Worm (Caenorhabditis elegans) whole organism, late embryonic: Measurements from ENCODE around the gene F49C5.5.

Experiments used
- ceh-19 ChIP-seq: fragments of 200-800 bp; sonication (Bioruptor generic); optimal IDR thresholded peaks from 2 replicates; lab custom pipeline; 2018; ENCODE audit warnings: mild to moderate bottlenecking, missing genetic modification characterization, missing compliant biosample characterization
- ceh-2 ChIP-seq: sonication (generic microtip); optimal IDR thresholded peaks from 2 replicates; lab custom pipeline; 2016; ENCODE audit warnings: missing genotype, missing genetic modification characterization, missing compliant biosample characterization
- fkh-10 ChIP-seq: fragments of 150-350 bp; optimal IDR thresholded peaks from 2 replicates; lab custom pipeline; 2014; ENCODE audit warnings: missing biosample characterization, missing genetic modification reagents, missing genetic modification characterization
- odd-2 ChIP-seq: sonication (generic microtip); optimal IDR thresholded peaks from 2 replicates; lab custom pipeline; 2017; ENCODE audit warnings: antibody characterized with exemption, mild to moderate bottlenecking, missing genetic modification characterization, missing compliant biosample characterization
- pqm-1 ChIP-seq: sonication (generic microtip); optimal IDR thresholded peaks from 2 replicates; lab custom pipeline; 2016; ENCODE audit warnings: missing genetic modification characterization, missing compliant biosample characterization
- syd-9 ChIP-seq: sonication (generic microtip); optimal IDR thresholded peaks from 2 replicates; lab custom pipeline; 2016; ENCODE audit warnings: mild to moderate bottlenecking, missing genetic modification characterization, moderate library complexity, missing compliant biosample characterization
- tbx-2 ChIP-seq: sonication (generic microtip); optimal IDR thresholded peaks from 2 replicates; lab custom pipeline; 2016; ENCODE audit warnings: missing genetic modification characterization, missing compliant biosample characterization
- unc-42 ChIP-seq: sonication (generic microtip); optimal IDR thresholded peaks from 2 replicates; lab custom pipeline; 2016; ENCODE audit warnings: missing genotype, missing genetic modification characterization, missing compliant biosample characterization

DNA sequence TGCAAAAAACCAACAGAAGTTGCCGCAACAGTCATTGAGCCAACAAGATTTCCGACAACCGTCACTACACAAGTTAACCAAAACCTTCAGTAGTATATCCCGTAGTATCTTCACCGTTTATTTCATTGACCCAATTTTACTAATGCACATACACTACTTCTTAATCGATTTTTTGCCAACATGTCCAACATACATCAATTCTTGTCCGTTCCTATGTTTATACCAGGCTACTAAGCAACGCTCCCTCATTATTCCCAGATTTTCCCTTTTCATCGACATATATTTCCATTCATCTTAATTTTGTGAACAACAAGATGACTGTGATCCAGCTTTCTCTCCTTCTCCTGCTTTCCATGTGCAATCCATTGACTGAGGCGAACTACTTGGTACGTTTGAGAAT is 19.5 kb upstream of the F49C5.5 start, which contains the start of gene F49C5.7:
- no peak for TF ChIP-seq ceh-19
- no peak for TF ChIP-seq unc-42 (tag; lab: Kevin White, UChicago)
- no peak for TF ChIP-seq tbx-2 (tag; lab: Kevin White, UChicago)
- TF ChIP-seq ceh-2: no peak
- TF ChIP-seq odd-2: no peak
- TF ChIP-seq fkh-10: no peak
- TF ChIP-seq syd-9 (tag; lab: Kevin White, UChicago): no peak
- no peak for TF ChIP-seq pqm-1
